Worm (Caenorhabditis elegans) whole organism, L4/young adult: Measurements from ENCODE around the gene C18B2.3.

ENCODE experiments used
- W03F9.2 ChIP-seq: fragments of 150-350 bp; optimal IDR thresholded peaks from 2 replicates; lab custom pipeline; 2014; ENCODE audit warnings: missing biosample characterization, missing genetic modification characterization
- dao-5 ChIP-seq: sonication (generic microtip); optimal IDR thresholded peaks from 2 replicates; lab custom pipeline; 2016; ENCODE audit warnings: missing genotype, missing genetic modification characterization, moderate library complexity, missing compliant biosample characterization
- him-1 ChIP-seq: sonication (generic microtip); optimal IDR thresholded peaks from 2 replicates; lab custom pipeline; 2016; ENCODE audit warnings: missing genotype, missing genetic modification reagents, missing genetic modification characterization, missing compliant biosample characterization

DNA sequence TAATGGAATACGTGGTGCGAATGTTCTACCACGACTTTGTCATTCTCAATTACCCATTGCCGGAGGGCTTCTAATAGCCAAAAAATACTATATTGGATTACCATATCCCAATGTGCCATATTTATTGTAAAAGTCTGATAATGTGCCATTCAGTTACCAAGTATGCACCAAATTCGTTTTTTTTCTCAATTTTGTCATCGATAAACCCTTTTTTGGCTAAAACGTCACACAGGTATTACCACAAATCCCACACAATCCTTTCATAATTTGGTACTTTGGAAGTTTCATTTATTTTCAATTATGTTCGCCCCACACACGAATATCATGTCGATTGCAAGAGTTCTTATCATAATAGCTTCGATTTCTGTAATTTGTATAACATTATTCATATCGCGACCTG lies 26.4 kb downstream of the C18B2.3 start, which contains the start of gene vep-2:
- TF ChIP-seq him-1 (tag; lab: Kevin White, UChicago): no peak
- no peak for TF ChIP-seq dao-5 (tag; lab: Kevin White, UChicago)
- no peak for TF ChIP-seq W03F9.2 (tag; lab: Kevin White, UChicago)
